Fruit fly (Drosophila melanogaster) whole organism, pupa: ENCODE measurements around the gene CG3842.

Experiments
- CG12605 ChIP-seq: fragments of 200-800 bp; sonication (Bioruptor generic); IDR thresholded peaks from 2 replicates; pipeline ENCODE4 v1.3.6; 2022; ENCODE audit warnings: missing biosample characterization, missing genetic modification characterization
- CG17806 ChIP-seq: fragments of 200-800 bp; sonication (Bioruptor generic); optimal IDR thresholded peaks from 2 replicates; lab custom pipeline; 2018; ENCODE audit warnings: missing biosample characterization, mild to moderate bottlenecking, missing genetic modification characterization, moderate library complexity
- CG4496 ChIP-seq: fragments of 200-800 bp; sonication (Bioruptor generic); IDR thresholded peaks from 3 replicates; pipeline ENCODE4 v1.3.6; 2022; ENCODE audit warnings: missing biosample characterization, missing genetic modification characterization
- CG9948 ChIP-seq: fragments of 200-800 bp; sonication (Bioruptor generic); optimal IDR thresholded peaks from 2 replicates; lab custom pipeline; 2018; ENCODE audit warnings: missing biosample characterization, mild to moderate bottlenecking, missing genetic modification characterization, moderate library complexity
- EcR ChIP-seq: fragments of 200-800 bp; sonication (Bioruptor generic); optimal IDR thresholded peaks from 3 replicates; lab custom pipeline; 2019; ENCODE audit warnings: missing biosample characterization, missing genetic modification characterization, mild to moderate bottlenecking, moderate library complexity, missing genetic modification reagents
- Ets98B ChIP-seq: fragments of 200-800 bp; sonication (Bioruptor generic); IDR thresholded peaks from 2 replicates; pipeline ENCODE4 v1.3.6; 2022; ENCODE audit warnings: missing biosample characterization, missing genetic modification characterization
- Pif1A ChIP-seq: fragments of 200-800 bp; sonication (Bioruptor generic); optimal IDR thresholded peaks from 3 replicates; lab custom pipeline; 2016; ENCODE audit warnings: missing biosample characterization, missing genetic modification characterization
- fd96Ca ChIP-seq: fragments of 200-800 bp; sonication (Bioruptor generic); IDR thresholded peaks from 3 replicates; pipeline ENCODE4 v1.3.6; 2022; ENCODE audit warnings: missing biosample characterization, missing genetic modification characterization
- rn ChIP-seq: fragments of 200-800 bp; sonication (Bioruptor generic); IDR thresholded peaks from 2 replicates; pipeline ENCODE4 v1.3.6; 2022; ENCODE audit warnings: missing biosample characterization, missing genetic modification characterization

DNA sequence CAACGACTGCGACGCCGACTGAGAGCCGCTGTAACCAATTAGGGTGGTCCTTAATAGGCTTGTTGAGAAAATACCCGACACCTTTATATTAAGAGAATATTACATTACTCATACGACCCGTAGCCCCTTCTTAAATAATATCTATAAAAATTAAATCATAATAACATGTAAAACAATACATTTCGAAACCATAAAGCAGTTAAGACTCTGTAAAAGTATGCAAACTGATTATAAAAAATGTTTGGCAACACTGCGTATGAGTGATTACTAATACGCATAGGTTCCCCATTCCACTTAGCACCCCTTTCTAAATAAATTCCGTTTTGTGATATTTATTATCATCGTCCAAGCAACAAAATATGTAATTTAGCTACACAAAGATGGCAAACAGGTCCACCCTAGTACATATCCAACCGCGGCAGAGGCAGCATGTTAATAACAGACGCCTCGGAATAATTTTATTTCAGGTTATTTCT is 3.1 kb downstream of the CG3842 start:
- peak; percentile 71 for TF ChIP-seq CG17806 (tag; lab: Kevin White, UChicago)
- TF ChIP-seq Ets98B (GFP tag; lab: Robert Waterston, UW) = peak; percentile 47
- peak; percentile 41; the same call in 1 of the 2 replicates for TF ChIP-seq rn (GFP tag; lab: Robert Waterston, UW)
- peak; percentile 75 for TF ChIP-seq fd96Ca
- TF ChIP-seq CG4496 (GFP tag; lab: Robert Waterston, UW) = peak; percentile 36; the same call in 1 of the 3 replicates
- TF ChIP-seq Pif1A = peak; percentile 87
- TF ChIP-seq EcR (GFP tag; lab: Kevin White, UChicago) = no peak
- TF ChIP-seq CG12605 (GFP tag; lab: Robert Waterston, UW) = peak; percentile 41; the same call in 1 of the 2 replicates
- TF ChIP-seq CG9948 (tag; lab: Kevin White, UChicago) = peak; percentile 84
